Worm (Caenorhabditis elegans) whole organism, late embryonic: Measurements from ENCODE around the gene pha-4.

Experiments
- C08G9.2 ChIP-seq: sonication (generic microtip); optimal IDR thresholded peaks from 2 replicates; lab custom pipeline; 2016; ENCODE audit warnings: mild to moderate bottlenecking, missing genetic modification characterization, moderate library complexity, missing compliant biosample characterization
- K02D7.2 ChIP-seq: sonication (generic microtip); optimal IDR thresholded peaks from 2 replicates; lab custom pipeline; 2017; ENCODE audit warnings: mild to moderate bottlenecking, missing genetic modification characterization, missing compliant biosample characterization
- K09A11.1 ChIP-seq: sonication (generic microtip); optimal IDR thresholded peaks from 2 replicates; lab custom pipeline; 2017; ENCODE audit warnings: antibody characterized with exemption, mild to moderate bottlenecking, missing genetic modification characterization, missing compliant biosample characterization; ENCODE audit not compliant: insufficient read depth
- T23F11.4 ChIP-seq: fragments of 200-800 bp; sonication (Bioruptor generic); optimal IDR thresholded peaks from 2 replicates; lab custom pipeline; 2018; ENCODE audit warnings: mild to moderate bottlenecking, missing genetic modification characterization, missing compliant biosample characterization
- ahr-1 ChIP-seq: sonication (generic microtip); optimal IDR thresholded peaks from 2 replicates; lab custom pipeline; 2016; ENCODE audit warnings: missing genetic modification characterization, missing compliant biosample characterization
- ceh-14 ChIP-seq: sonication (generic microtip); optimal IDR thresholded peaks from 2 replicates; lab custom pipeline; 2016; ENCODE audit warnings: missing genotype, missing genetic modification characterization, missing compliant biosample characterization
- ceh-18 ChIP-seq: sonication (generic microtip); optimal IDR thresholded peaks from 2 replicates; lab custom pipeline; 2016; ENCODE audit warnings: missing genetic modification characterization, missing compliant biosample characterization
- ceh-22 ChIP-seq: sonication (generic microtip); optimal IDR thresholded peaks from 2 replicates; lab custom pipeline; 2017; ENCODE audit warnings: missing biosample characterization, missing genetic modification characterization
- ceh-30 ChIP-seq: fragments of 150-350 bp; optimal IDR thresholded peaks from 2 replicates; lab custom pipeline; 2014; ENCODE audit warnings: missing biosample characterization, missing genetic modification characterization
- ceh-6 ChIP-seq: fragments of 200-800 bp; sonication (Bioruptor generic); optimal IDR thresholded peaks from 2 replicates; lab custom pipeline; 2018; ENCODE audit warnings: mild to moderate bottlenecking, missing genetic modification characterization, missing compliant biosample characterization
- ceh-9 ChIP-seq: sonication (generic microtip); optimal IDR thresholded peaks from 2 replicates; lab custom pipeline; 2016; ENCODE audit warnings: mild to moderate bottlenecking, missing genetic modification characterization, inconsistent platforms, missing compliant biosample characterization
- dmd-4 ChIP-seq: sonication (generic microtip); optimal IDR thresholded peaks from 2 replicates; lab custom pipeline; 2016; ENCODE audit warnings: borderline replicate concordance, missing genetic modification characterization, missing compliant biosample characterization
- elt-2 ChIP-seq: sonication (generic microtip); optimal IDR thresholded peaks from 2 replicates; lab custom pipeline; 2016; ENCODE audit warnings: missing genetic modification reagents, missing genetic modification characterization, missing compliant biosample characterization
- ets-4 ChIP-seq: sonication (generic microtip); optimal IDR thresholded peaks from 2 replicates; lab custom pipeline; 2016; ENCODE audit warnings: missing genetic modification characterization, missing compliant biosample characterization
- eyg-1 ChIP-seq: sonication (generic microtip); optimal IDR thresholded peaks from 2 replicates; lab custom pipeline; 2016; ENCODE audit warnings: missing genotype, missing genetic modification characterization, missing compliant biosample characterization
- gmeb-2 ChIP-seq: sonication (generic microtip); optimal IDR thresholded peaks from 2 replicates; lab custom pipeline; 2016; ENCODE audit warnings: missing genetic modification characterization, inconsistent platforms, missing compliant biosample characterization
- hlh-15 ChIP-seq: sonication (generic microtip); optimal IDR thresholded peaks from 2 replicates; lab custom pipeline; 2016; ENCODE audit warnings: missing genetic modification characterization, missing compliant biosample characterization
- hlh-30 ChIP-seq: sonication (generic microtip); optimal IDR thresholded peaks from 2 replicates; lab custom pipeline; 2017; ENCODE audit warnings: antibody characterized with exemption, missing genetic modification characterization, missing compliant biosample characterization; ENCODE audit not compliant: insufficient read depth
- hlh-6 ChIP-seq: sonication (generic microtip); optimal IDR thresholded peaks from 2 replicates; lab custom pipeline; 2016; ENCODE audit warnings: missing genotype, missing genetic modification characterization, missing compliant biosample characterization
- hlh-8 ChIP-seq: sonication (generic microtip); optimal IDR thresholded peaks from 2 replicates; lab custom pipeline; 2016; ENCODE audit warnings: missing genotype, missing genetic modification characterization, missing compliant biosample characterization
- lin-11 ChIP-seq: fragments of 200-800 bp; sonication (Bioruptor generic); optimal IDR thresholded peaks from 2 replicates; lab custom pipeline; 2018; ENCODE audit warnings: mild to moderate bottlenecking, missing genetic modification characterization, missing compliant biosample characterization
- nhr-11 ChIP-seq: fragments of 150-350 bp; optimal IDR thresholded peaks from 2 replicates; lab custom pipeline; 2014; ENCODE audit warnings: missing biosample characterization, missing genetic modification characterization
- nhr-232 ChIP-seq: sonication (generic microtip); optimal IDR thresholded peaks from 2 replicates; lab custom pipeline; 2016; ENCODE audit warnings: missing genetic modification characterization, missing compliant biosample characterization
- odd-2 ChIP-seq: sonication (generic microtip); optimal IDR thresholded peaks from 2 replicates; lab custom pipeline; 2017; ENCODE audit warnings: antibody characterized with exemption, mild to moderate bottlenecking, missing genetic modification characterization, missing compliant biosample characterization
- pat-9 ChIP-seq: fragments of 200-800 bp; sonication (Bioruptor generic); optimal IDR thresholded peaks from 2 replicates; lab custom pipeline; 2018; ENCODE audit warnings: mild to moderate bottlenecking, missing genetic modification characterization, moderate library complexity, missing compliant biosample characterization
- pha-4 ChIP-seq: fragments of 150-350 bp; optimal IDR thresholded peaks from 2 replicates; lab custom pipeline; 2018; ENCODE audit warnings: missing biosample characterization, missing genetic modification reagents, missing genetic modification characterization
- pqm-1 ChIP-seq: sonication (generic microtip); optimal IDR thresholded peaks from 2 replicates; lab custom pipeline; 2016; ENCODE audit warnings: missing genetic modification characterization, missing compliant biosample characterization
- ref-2 ChIP-seq: sonication (generic microtip); optimal IDR thresholded peaks from 2 replicates; lab custom pipeline; 2016; ENCODE audit warnings: missing genetic modification characterization, missing compliant biosample characterization
- rnt-1 ChIP-seq: sonication (generic microtip); optimal IDR thresholded peaks from 2 replicates; lab custom pipeline; 2016; ENCODE audit warnings: missing genetic modification characterization, missing compliant biosample characterization
- sdc-2 ChIP-seq: sonication (generic microtip); optimal IDR thresholded peaks from 2 replicates; lab custom pipeline; 2016; ENCODE audit warnings: missing genotype, missing genetic modification characterization, missing compliant biosample characterization
- syd-9 ChIP-seq: sonication (generic microtip); optimal IDR thresholded peaks from 2 replicates; lab custom pipeline; 2016; ENCODE audit warnings: mild to moderate bottlenecking, missing genetic modification characterization, moderate library complexity, missing compliant biosample characterization
- tbx-2 ChIP-seq: sonication (generic microtip); optimal IDR thresholded peaks from 2 replicates; lab custom pipeline; 2016; ENCODE audit warnings: missing genetic modification characterization, missing compliant biosample characterization
- tbx-7 ChIP-seq: sonication (generic microtip); optimal IDR thresholded peaks from 2 replicates; lab custom pipeline; 2016; ENCODE audit warnings: missing genotype, missing genetic modification characterization, missing compliant biosample characterization
- ttx-3 ChIP-seq: sonication (generic microtip); optimal IDR thresholded peaks from 2 replicates; lab custom pipeline; 2016; ENCODE audit warnings: missing genetic modification reagents, missing genetic modification characterization, missing compliant biosample characterization
- ztf-16 ChIP-seq: sonication (generic microtip); optimal IDR thresholded peaks from 2 replicates; lab custom pipeline; 2017; ENCODE audit warnings: missing genetic modification characterization, missing compliant biosample characterization

Gene pha-4

ce11 chrV:20789105-20789504, 36.3 kb downstream of the pha-4 start, which contains the start of gene tpan-1 (continued):
- peak; percentile 24 for TF ChIP-seq ceh-18
- no peak for TF ChIP-seq eyg-1 (tag; lab: Kevin White, UChicago)
- no peak for TF ChIP-seq K02D7.2 (tag; lab: Kevin White, UChicago)
- no peak for TF ChIP-seq ztf-16 (tag; lab: Kevin White, UChicago)
- TF ChIP-seq gmeb-2, result no peak
- no peak for TF ChIP-seq rnt-1 (tag; lab: Kevin White, UChicago)
- TF ChIP-seq odd-2, result no peak
- TF ChIP-seq ceh-30 (tag; lab: Kevin White, UChicago), result no peak
- no peak for TF ChIP-seq lin-11 (tag; lab: Kevin White, UChicago)
- TF ChIP-seq pat-9, result no peak
- no peak for TF ChIP-seq ceh-6
- TF ChIP-seq tbx-7 (tag; lab: Kevin White, UChicago), result no peak
- TF ChIP-seq hlh-30 (tag; lab: Kevin White, UChicago), result no peak
- TF ChIP-seq nhr-232, result no peak
- peak; percentile 6 for TF ChIP-seq C08G9.2

- TF ChIP-seq ceh-22 (tag; lab: Kevin White, UChicago) (no peak), sdc-2 (tag; lab: Kevin White, UChicago) (no peak), eyg-1 (tag; lab: Kevin White, UChicago) (no peak), ceh-14 (tag; lab: Kevin White, UChicago) (no peak), ttx-3 (tag; lab: Kevin White, UChicago) (no peak), C08G9.2 (no peak), pha-4 (no peak), hlh-15 (tag; lab: Kevin White, UChicago) (no peak)
Observed at ce11 chrV:20790011-20790410, 37.2 kb downstream of the pha-4 start, which contains the start of gene Y44A6D.1. Y44A6D.1 (minus strand) TSS chrV:20790033.

ce11 chrV:20790616-20791015, 37.8 kb downstream of the pha-4 start:
- no peak for TF ChIP-seq ztf-16 (tag; lab: Kevin White, UChicago)

- no peak for TF ChIP-seq ceh-9 (tag; lab: Kevin White, UChicago)
- TF ChIP-seq lin-11 (tag; lab: Kevin White, UChicago), result no peak
- TF ChIP-seq pqm-1 (tag; lab: Kevin White, UChicago), result no peak
- TF ChIP-seq dmd-4 (tag; lab: Kevin White, UChicago), result no peak
- no peak for TF ChIP-seq hlh-30 (tag; lab: Kevin White, UChicago)
- TF ChIP-seq elt-2 (tag; lab: Kevin White, UChicago), result no peak
- TF ChIP-seq ets-4, result no peak
- TF ChIP-seq hlh-15 (tag; lab: Kevin White, UChicago), result no peak
- no peak for TF ChIP-seq hlh-8 (tag; lab: Kevin White, UChicago)
- TF ChIP-seq tbx-2 (tag; lab: Kevin White, UChicago), result no peak
- no peak for TF ChIP-seq syd-9 (tag; lab: Kevin White, UChicago)
- TF ChIP-seq ref-2 (tag; lab: Kevin White, UChicago), result no peak
- TF ChIP-seq ahr-1 (tag; lab: Kevin White, UChicago), result no peak
- TF ChIP-seq K09A11.1 (tag; lab: Kevin White, UChicago), result no peak
- TF ChIP-seq ceh-14 (tag; lab: Kevin White, UChicago), result no peak
- no peak for TF ChIP-seq nhr-11 (tag; lab: Kevin White, UChicago)
- no peak for TF ChIP-seq K02D7.2 (tag; lab: Kevin White, UChicago)
- TF ChIP-seq T23F11.4 (GFP tag; lab: Kevin White, UChicago), result no peak
- TF ChIP-seq hlh-6 (tag; lab: Kevin White, UChicago), result no peak
Observed at ce11 chrV:20792371-20792890, 39.6 kb downstream of the pha-4 start, which contains the start of gene Y44A6D.3. Y44A6D.3 (minus strand) TSS chrV:20792421.
